Worm (Caenorhabditis elegans) whole organism, young adult: ENCODE measurements around the gene tmem-138.

Experiments used
- B0035.1 ChIP-seq: sonication (generic microtip); optimal IDR thresholded peaks from 2 replicates; lab custom pipeline; 2016; ENCODE audit warnings: missing genetic modification characterization, mild to moderate bottlenecking, missing compliant biosample characterization, missing genotype, missing genetic modification reagents
- F33H1.4 ChIP-seq: fragments of 200-800 bp; sonication (Bioruptor generic); IDR thresholded peaks from 2 replicates; pipeline ENCODE4 v1.3.6; 2022; ENCODE audit warnings: missing genetic modification reagents, missing genetic modification characterization, missing compliant biosample characterization
- F39B2.1 ChIP-seq: fragments of 200-800 bp; sonication (Bioruptor generic); IDR thresholded peaks from 2 replicates; pipeline ENCODE4 v1.3.6; 2022; ENCODE audit warnings: missing genetic modification reagents, missing genetic modification characterization, missing compliant biosample characterization
- F52B5.7 ChIP-seq: sonication (generic microtip); optimal IDR thresholded peaks from 2 replicates; lab custom pipeline; 2016; ENCODE audit warnings: mild to moderate bottlenecking, missing genetic modification characterization, missing compliant biosample characterization
- F57A8.1 ChIP-seq: fragments of 200-800 bp; sonication (Bioruptor generic); optimal IDR thresholded peaks from 2 replicates; lab custom pipeline; 2018; ENCODE audit warnings: mild to moderate bottlenecking, missing genetic modification characterization, moderate library complexity, missing compliant biosample characterization
- F57C9.4 ChIP-seq: sonication (generic microtip); optimal IDR thresholded peaks from 2 replicates; lab custom pipeline; 2017; ENCODE audit warnings: mild to moderate bottlenecking, missing genetic modification characterization, missing compliant biosample characterization
- K11D2.4 ChIP-seq: fragments of 200-800 bp; sonication (Bioruptor generic); IDR thresholded peaks from 2 replicates; pipeline ENCODE4 v1.3.6; 2022; ENCODE audit warnings: missing genetic modification reagents, missing genetic modification characterization, missing compliant biosample characterization
- T26A5.8 ChIP-seq: sonication (generic microtip); optimal IDR thresholded peaks from 2 replicates; lab custom pipeline; 2016; ENCODE audit warnings: missing genetic modification characterization, missing compliant biosample characterization
- Y53F4B.3 ChIP-seq: fragments of 200-800 bp; sonication (Bioruptor generic); IDR thresholded peaks from 2 replicates; pipeline ENCODE4 v1.3.6; 2022; ENCODE audit warnings: missing genetic modification reagents, missing genetic modification characterization, missing compliant biosample characterization
- Y53G8AR.9 ChIP-seq: fragments of 200-800 bp; sonication (Bioruptor generic); conservative IDR thresholded peaks from 2 replicates; pipeline ENCODE4 v1.3.6; 2022; ENCODE audit warnings: missing genetic modification reagents, missing genetic modification characterization, missing compliant biosample characterization
- Y56A3A.18 ChIP-seq: fragments of 200-800 bp; sonication (Bioruptor generic); IDR thresholded peaks from 2 replicates; pipeline ENCODE4 v1.3.6; 2022; ENCODE audit warnings: missing genetic modification reagents, missing genetic modification characterization, missing compliant biosample characterization
- akir-1 ChIP-seq: fragments of 200-800 bp; sonication (Bioruptor generic); optimal IDR thresholded peaks from 2 replicates; lab custom pipeline; 2018; ENCODE audit warnings: mild to moderate bottlenecking, missing genetic modification characterization, moderate library complexity, missing compliant biosample characterization
- atf-7 ChIP-seq: sonication (generic microtip); optimal IDR thresholded peaks from 2 replicates; lab custom pipeline; 2017; ENCODE audit warnings: mild to moderate bottlenecking, missing genetic modification characterization, missing compliant biosample characterization
- athp-1 ChIP-seq: sonication (generic microtip); optimal IDR thresholded peaks from 2 replicates; lab custom pipeline; 2017; ENCODE audit warnings: mild to moderate bottlenecking, missing genetic modification characterization, missing compliant biosample characterization
- attf-5 ChIP-seq: fragments of 200-800 bp; sonication (Bioruptor generic); optimal IDR thresholded peaks from 2 replicates; lab custom pipeline; 2018; ENCODE audit warnings: mild to moderate bottlenecking, missing genetic modification characterization, missing compliant biosample characterization
- bed-1 ChIP-seq: fragments of 200-800 bp; sonication (Bioruptor generic); IDR thresholded peaks from 2 replicates; pipeline ENCODE4 v1.3.6; 2022; ENCODE audit warnings: missing genetic modification reagents, missing genetic modification characterization, missing compliant biosample characterization
- ceh-27 ChIP-seq: fragments of 200-800 bp; sonication (Bioruptor generic); optimal IDR thresholded peaks from 2 replicates; lab custom pipeline; 2018; ENCODE audit warnings: mild to moderate bottlenecking, missing genetic modification characterization, moderate library complexity, missing compliant biosample characterization
- ceh-58 ChIP-seq: fragments of 200-800 bp; sonication (Bioruptor generic); IDR thresholded peaks from 2 replicates; pipeline ENCODE4 v1.3.6; 2022; ENCODE audit warnings: missing genetic modification characterization, missing compliant biosample characterization
- die-1 ChIP-seq: sonication (generic microtip); optimal IDR thresholded peaks from 2 replicates; lab custom pipeline; 2016; ENCODE audit warnings: missing genotype, mild to moderate bottlenecking, missing genetic modification characterization, missing compliant biosample characterization
- dox-1 ChIP-seq: fragments of 200-800 bp; sonication (Bioruptor generic); IDR thresholded peaks from 2 replicates; pipeline ENCODE4 v1.3.6; 2022; ENCODE audit warnings: missing genetic modification reagents, missing genetic modification characterization, missing compliant biosample characterization
- egl-18 ChIP-seq: fragments of 200-800 bp; sonication (Bioruptor generic); IDR thresholded peaks from 2 replicates; pipeline ENCODE4 v1.3.6; 2022; ENCODE audit warnings: missing genetic modification reagents, missing genetic modification characterization, missing compliant biosample characterization
- fkh-3 ChIP-seq: sonication (generic microtip); optimal IDR thresholded peaks from 2 replicates; lab custom pipeline; 2016; ENCODE audit warnings: mild to moderate bottlenecking, missing genetic modification characterization, missing compliant biosample characterization
- hlh-12 ChIP-seq: sonication (generic microtip); optimal IDR thresholded peaks from 2 replicates; lab custom pipeline; 2016; ENCODE audit warnings: missing genetic modification characterization, missing compliant biosample characterization
- hlh-26 ChIP-seq: fragments of 200-800 bp; sonication (Bioruptor generic); conservative IDR thresholded peaks from 2 replicates; pipeline ENCODE4 v1.3.6; 2022; ENCODE audit warnings: missing genetic modification reagents, missing genetic modification characterization, missing compliant biosample characterization
- hmg-20 ChIP-seq: fragments of 200-800 bp; sonication (Bioruptor generic); IDR thresholded peaks from 2 replicates; pipeline ENCODE4 v1.3.6; 2022; ENCODE audit warnings: missing genetic modification reagents, missing genetic modification characterization, missing compliant biosample characterization
- lin-40 ChIP-seq: sonication (generic microtip); optimal IDR thresholded peaks from 2 replicates; lab custom pipeline; 2016; ENCODE audit warnings: missing genetic modification characterization, mild to moderate bottlenecking, missing compliant biosample characterization, missing genotype, missing genetic modification reagents
- lir-1 ChIP-seq: fragments of 200-800 bp; sonication (Bioruptor generic); conservative IDR thresholded peaks from 2 replicates; pipeline ENCODE4 v1.3.6; 2022; ENCODE audit warnings: missing genetic modification reagents, missing genetic modification characterization, missing compliant biosample characterization
- lsl-1 ChIP-seq: fragments of 200-800 bp; sonication (Bioruptor generic); optimal IDR thresholded peaks from 2 replicates; lab custom pipeline; 2018; ENCODE audit warnings: mild to moderate bottlenecking, missing genetic modification characterization, moderate library complexity, missing compliant biosample characterization
- madf-3 ChIP-seq: fragments of 200-800 bp; sonication (Bioruptor generic); IDR thresholded peaks from 2 replicates; pipeline ENCODE4 v1.3.6; 2022; ENCODE audit warnings: missing genetic modification reagents, missing genetic modification characterization, missing compliant biosample characterization
- mcd-1 ChIP-seq: fragments of 200-800 bp; sonication (Bioruptor generic); IDR thresholded peaks from 2 replicates; pipeline ENCODE4 v1.3.6; 2022; ENCODE audit warnings: missing genetic modification reagents, missing genetic modification characterization, missing compliant biosample characterization
- nhr-90 ChIP-seq: sonication (generic microtip); optimal IDR thresholded peaks from 2 replicates; lab custom pipeline; 2016; ENCODE audit warnings: missing genotype, mild to moderate bottlenecking, missing genetic modification characterization, missing compliant biosample characterization
- pha-4 ChIP-seq: fragments of 150-350 bp; sonication (generic microtip); optimal IDR thresholded peaks from 2 replicates; lab custom pipeline; 2014; ENCODE audit warnings: missing biosample characterization, missing genetic modification reagents, missing genetic modification characterization
- rec-8 ChIP-seq, 2 experiments: sonication (generic microtip); optimal IDR thresholded peaks; 2 replicates each; lab custom pipeline; 2016; ENCODE audit warnings: mild to moderate bottlenecking in 2 of 2, missing genetic modification characterization in 2 of 2, missing genetic modification reagents in 2 of 2, missing genotype in 2 of 2, missing biosample characterization in 1 of 2, missing compliant biosample characterization in 1 of 2, moderate library complexity in 1 of 2
- rpc-1 ChIP-seq, 2 experiments: fragments of 150-350 bp in 1 of 2; sonication (generic microtip) in 1 of 2; optimal IDR thresholded peaks; 2 replicates each; lab custom pipeline; 2014 to 2018; ENCODE audit warnings: missing biosample characterization in 1 of 2, missing genetic modification characterization in 1 of 2, missing genetic modification reagents in 1 of 2, missing genotype in 1 of 2
- sdz-38 ChIP-seq: sonication (generic microtip); optimal IDR thresholded peaks from 2 replicates; lab custom pipeline; 2016; ENCODE audit warnings: missing genotype, missing genetic modification characterization, missing compliant biosample characterization
- sea-2 ChIP-seq: fragments of 200-800 bp; sonication (Bioruptor generic); IDR thresholded peaks from 2 replicates; pipeline ENCODE4 v1.3.6; 2022; ENCODE audit warnings: missing genetic modification characterization, missing compliant biosample characterization
- snpc-1.1 ChIP-seq: sonication (generic microtip); optimal IDR thresholded peaks from 2 replicates; lab custom pipeline; 2017; ENCODE audit warnings: missing genetic modification characterization, mild to moderate bottlenecking, missing compliant biosample characterization, antibody characterized with exemption, moderate library complexity, missing genotype, missing genetic modification reagents; ENCODE audit not compliant: insufficient read depth
- tlf-1 ChIP-seq: fragments of 200-800 bp; sonication (Bioruptor generic); optimal IDR thresholded peaks from 2 replicates; lab custom pipeline; 2018; ENCODE audit warnings: mild to moderate bottlenecking, missing genetic modification characterization, missing compliant biosample characterization
- unc-62 ChIP-seq: fragments of 150-350 bp; optimal IDR thresholded peaks from 2 replicates; lab custom pipeline; 2014; ENCODE audit warnings: missing biosample characterization, missing genetic modification reagents, missing genetic modification characterization
- zfh-2 ChIP-seq: fragments of 200-800 bp; sonication (Bioruptor generic); conservative IDR thresholded peaks from 2 replicates; pipeline ENCODE4 v1.3.6; 2022; ENCODE audit warnings: missing genetic modification reagents, missing genetic modification characterization, missing compliant biosample characterization
- ztf-18 ChIP-seq: sonication (generic microtip); optimal IDR thresholded peaks from 2 replicates; lab custom pipeline; 2016; ENCODE audit warnings: missing genotype, mild to moderate bottlenecking, missing genetic modification characterization, missing compliant biosample characterization
- ztf-22 ChIP-seq: fragments of 200-800 bp; sonication (Bioruptor generic); optimal IDR thresholded peaks from 2 replicates; lab custom pipeline; 2018; ENCODE audit warnings: mild to moderate bottlenecking, missing genetic modification characterization, moderate library complexity, missing compliant biosample characterization
- ztf-25 ChIP-seq: fragments of 200-800 bp; sonication (Bioruptor generic); IDR thresholded peaks from 2 replicates; pipeline ENCODE4 v1.3.6; 2022; ENCODE audit warnings: missing genetic modification reagents, missing genetic modification characterization, missing compliant biosample characterization
- ztf-28 ChIP-seq: fragments of 200-800 bp; sonication (Bioruptor generic); IDR thresholded peaks from 2 replicates; pipeline ENCODE4 v1.3.6; 2022; ENCODE audit warnings: missing genetic modification reagents, missing genetic modification characterization, missing compliant biosample characterization

The tmem-138 gene

DNA sequence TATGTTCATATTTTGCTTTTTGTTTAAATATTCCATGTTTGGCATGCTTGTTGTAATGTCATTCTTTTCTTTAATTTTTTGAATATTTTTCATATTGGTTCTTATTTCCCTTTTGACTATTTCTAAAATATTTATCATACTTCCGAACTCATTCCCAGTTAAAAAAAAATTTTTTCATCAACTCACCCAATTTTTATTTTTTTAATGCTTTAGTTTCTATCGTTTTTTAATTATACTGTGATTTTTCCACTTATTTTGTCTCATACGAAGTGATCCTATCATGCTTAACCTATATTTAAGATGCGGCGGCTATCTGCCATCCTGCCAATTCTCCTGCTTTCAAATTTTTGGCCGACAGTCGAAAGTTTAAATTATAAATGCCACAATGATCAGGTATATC is 41.4 kb downstream of the tmem-138 start, which contains the start of gene qua-1:
TSS of gene qua-1 (plus strand) at position 301 of the 400 bp plus-strand sequence.
- TF ChIP-seq sea-2 (GFP tag; lab: Robert Waterston, UW) = no peak
- no peak for TF ChIP-seq fkh-3 (tag; lab: Kevin White, UChicago)
- TF ChIP-seq unc-62 (GFP tag; lab: Kevin White, UChicago) = no peak
- TF ChIP-seq ztf-25 (GFP tag; lab: Robert Waterston, UW) = no peak
- no peak for TF ChIP-seq lin-40 (tag; lab: Kevin White, UChicago)
- TF ChIP-seq attf-5 (GFP tag; lab: Kevin White, UChicago) = no peak
- TF ChIP-seq hlh-12 = no peak
- TF ChIP-seq Y53F4B.3 (GFP tag; lab: Robert Waterston, UW) = no peak
- TF ChIP-seq sdz-38 (tag; lab: Kevin White, UChicago) = no peak
- TF ChIP-seq Y56A3A.18 (GFP tag; lab: Robert Waterston, UW) = no peak
- no peak for TF ChIP-seq mcd-1 (GFP tag; lab: Robert Waterston, UW)
- no peak for TF ChIP-seq hmg-20 (GFP tag; lab: Robert Waterston, UW)
- TF ChIP-seq lir-1 (GFP tag; lab: Robert Waterston, UW) = no peak
- TF ChIP-seq F52B5.7 (tag; lab: Kevin White, UChicago) = no peak
- TF ChIP-seq die-1 = no peak
- no peak for TF ChIP-seq F39B2.1 (GFP tag; lab: Robert Waterston, UW)

ce11 chrII:8199803-8200202 is 42.7 kb downstream of the tmem-138 start:
- TF ChIP-seq rec-8 (tag; optimal IDR thresholded peaks at IDR 0.05; lab: Kevin White, UChicago) = no peak
- TF ChIP-seq dox-1 (GFP tag; lab: Robert Waterston, UW) = no peak
- TF ChIP-seq die-1 = no peak
- no peak for TF ChIP-seq F57A8.1
- TF ChIP-seq snpc-1.1 (tag; lab: Kevin White, UChicago) = no peak
- TF ChIP-seq athp-1 (tag; lab: Kevin White, UChicago) = no peak
- TF ChIP-seq madf-3 (GFP tag; lab: Robert Waterston, UW) = no peak
- no peak for TF ChIP-seq tlf-1 (GFP tag; lab: Kevin White, UChicago)
- no peak for TF ChIP-seq nhr-90 (tag; lab: Kevin White, UChicago)
- no peak for TF ChIP-seq ceh-27 (GFP tag; lab: Kevin White, UChicago)
- TF ChIP-seq attf-5 (GFP tag; lab: Kevin White, UChicago) = no peak
- TF ChIP-seq atf-7 (tag; lab: Kevin White, UChicago) = no peak
- no peak for TF ChIP-seq T26A5.8
- TF ChIP-seq pha-4 = no peak
- TF ChIP-seq K11D2.4 (GFP tag; lab: Robert Waterston, UW) = no peak
- TF ChIP-seq hlh-26 = no peak
- no peak for TF ChIP-seq ceh-58 (GFP tag; lab: Robert Waterston, UW)
- no peak for TF ChIP-seq lin-40 (tag; lab: Kevin White, UChicago)
- TF ChIP-seq ztf-25 (GFP tag; lab: Robert Waterston, UW) = no peak

ce11 chrII:8204039-8204438 is 46.9 kb downstream of the tmem-138 start, which contains the start of gene col-76:
TSS of gene col-76 (plus strand) at chrII:8204339.
- no peak for TF ChIP-seq lsl-1 (GFP tag; lab: Kevin White, UChicago)
- no peak for TF ChIP-seq rpc-1 (optimal IDR thresholded peaks at IDR 0.05; lab: Kevin White, UChicago)
- TF ChIP-seq rpc-1 (tag; optimal IDR thresholded peaks at IDR 0.05; lab: Kevin White, UChicago) = no peak
- TF ChIP-seq ztf-22 = no peak
- no peak for TF ChIP-seq bed-1
- no peak for TF ChIP-seq F33H1.4 (GFP tag; lab: Robert Waterston, UW)
- TF ChIP-seq madf-3 (GFP tag; lab: Robert Waterston, UW) = no peak
- TF ChIP-seq egl-18 (GFP tag; lab: Robert Waterston, UW) = no peak
- no peak for TF ChIP-seq akir-1 (GFP tag; lab: Kevin White, UChicago)
- no peak for TF ChIP-seq die-1
- TF ChIP-seq zfh-2 (GFP tag; lab: Robert Waterston, UW) = no peak
- no peak for TF ChIP-seq Y53G8AR.9 (GFP tag; lab: Robert Waterston, UW)
- no peak for TF ChIP-seq ztf-18 (tag; lab: Kevin White, UChicago)
- TF ChIP-seq B0035.1 (tag; lab: Kevin White, UChicago) = no peak
- TF ChIP-seq T26A5.8 = no peak
- TF ChIP-seq ztf-25 (GFP tag; lab: Robert Waterston, UW) = no peak
- TF ChIP-seq ztf-28 = no peak
- TF ChIP-seq F57C9.4 = no peak
